Fruit fly (Drosophila melanogaster) whole organism, prepupa: Measurements from ENCODE around the gene Plap.

Experiments
- Blimp-1 ChIP-seq: fragments of 200-800 bp; sonication (Bioruptor generic); optimal IDR thresholded peaks from 3 replicates; lab custom pipeline; 2017; ENCODE audit warnings: missing biosample characterization, missing genetic modification characterization, mild to moderate bottlenecking, moderate library complexity, missing genetic modification reagents
- CG10631 ChIP-seq: fragments of 200-800 bp; sonication (Bioruptor generic); optimal IDR thresholded peaks from 2 replicates; lab custom pipeline; 2016; ENCODE audit warnings: missing biosample characterization, missing genetic modification characterization
- CG10669 ChIP-seq: fragments of 200-800 bp; sonication (Bioruptor generic); optimal IDR thresholded peaks from 3 replicates; lab custom pipeline; 2018; ENCODE audit warnings: missing biosample characterization, mild to moderate bottlenecking, missing genetic modification characterization, moderate library complexity
- CG1621 ChIP-seq: fragments of 200-800 bp; sonication (Bioruptor generic); optimal IDR thresholded peaks from 3 replicates; lab custom pipeline; 2018; ENCODE audit warnings: missing biosample characterization, mild to moderate bottlenecking, missing genetic modification characterization
- CG16779 ChIP-seq: fragments of 200-800 bp; sonication (Bioruptor generic); optimal IDR thresholded peaks from 3 replicates; lab custom pipeline; 2017; ENCODE audit warnings: missing biosample characterization, mild to moderate bottlenecking, missing genetic modification characterization
- CG3919 ChIP-seq: fragments of 200-800 bp; sonication (Bioruptor generic); optimal IDR thresholded peaks from 3 replicates; lab custom pipeline; 2016; ENCODE audit warnings: missing biosample characterization, missing genetic modification characterization
- CG6276 ChIP-seq: fragments of 200-800 bp; sonication (Bioruptor generic); optimal IDR thresholded peaks from 2 replicates; lab custom pipeline; 2017; ENCODE audit warnings: missing biosample characterization, mild to moderate bottlenecking, missing genetic modification characterization
- CG6808 ChIP-seq: fragments of 200-800 bp; sonication (Bioruptor generic); optimal IDR thresholded peaks from 3 replicates; lab custom pipeline; 2017; ENCODE audit warnings: missing biosample characterization, missing genetic modification characterization, mild to moderate bottlenecking, moderate library complexity, missing genetic modification reagents
- CG8632 ChIP-seq: fragments of 200-800 bp; sonication (Bioruptor generic); optimal IDR thresholded peaks from 3 replicates; lab custom pipeline; 2016; ENCODE audit warnings: missing biosample characterization, missing genetic modification characterization
- Eip78C ChIP-seq: fragments of 200-800 bp; sonication (Bioruptor generic); peaks from one replicate; lab custom pipeline; 2016; ENCODE audit warnings: missing biosample characterization, missing genetic modification characterization
- Hr38 ChIP-seq: sonication (Bioruptor generic); optimal IDR thresholded peaks from 2 replicates; lab custom pipeline; 2016; ENCODE audit warnings: missing biosample characterization, missing genetic modification characterization
- Hr4 ChIP-seq: fragments of 200-800 bp; sonication (Bioruptor generic); optimal IDR thresholded peaks from 3 replicates; lab custom pipeline; 2016; ENCODE audit warnings: missing biosample characterization, missing genetic modification characterization
- Met ChIP-seq: fragments of 200-800 bp; sonication (Bioruptor generic); optimal IDR thresholded peaks from 3 replicates; lab custom pipeline; 2016; ENCODE audit warnings: missing biosample characterization, missing genetic modification characterization
- OdsH ChIP-seq: fragments of 200-800 bp; sonication (Bioruptor generic); optimal IDR thresholded peaks from 3 replicates; lab custom pipeline; 2016; ENCODE audit warnings: missing biosample characterization, missing genetic modification characterization
- Smox ChIP-seq: fragments of 200-800 bp; sonication (Bioruptor generic); optimal IDR thresholded peaks from 3 replicates; lab custom pipeline; 2016; ENCODE audit warnings: missing biosample characterization, missing genetic modification characterization
- dsx ChIP-seq: fragments of 200-800 bp; optimal IDR thresholded peaks from 3 replicates; lab custom pipeline; 2019; ENCODE audit warnings: missing biosample characterization, mild to moderate bottlenecking, missing genetic modification characterization, moderate library complexity; ENCODE audit not compliant: poor library complexity, severe bottlenecking
- eg ChIP-seq: fragments of 200-800 bp; sonication (Bioruptor generic); IDR thresholded peaks from 3 replicates; pipeline ENCODE4 v1.3.6; 2022; ENCODE audit warnings: missing biosample characterization, missing genetic modification characterization
- esn ChIP-seq: fragments of 200-800 bp; sonication (Bioruptor generic); optimal IDR thresholded peaks from 2 replicates; lab custom pipeline; 2016; ENCODE audit warnings: missing biosample characterization, mild to moderate bottlenecking, missing genetic modification characterization, moderate library complexity
- fkh ChIP-seq: fragments of 200-800 bp; sonication (Bioruptor generic); optimal IDR thresholded peaks from 3 replicates; lab custom pipeline; 2017; ENCODE audit warnings: missing biosample characterization, mild to moderate bottlenecking, missing genetic modification characterization, moderate library complexity
- pdm3 ChIP-seq: fragments of 200-800 bp; sonication (Bioruptor generic); optimal IDR thresholded peaks from 3 replicates; lab custom pipeline; 2016; ENCODE audit warnings: missing biosample characterization, missing genetic modification characterization
- spab ChIP-seq: fragments of 200-800 bp; sonication (Bioruptor generic); optimal IDR thresholded peaks from 2 replicates; lab custom pipeline; 2017; ENCODE audit warnings: missing biosample characterization, mild to moderate bottlenecking, missing genetic modification characterization, missing genetic modification reagents
- svp ChIP-seq: fragments of 200-800 bp; sonication (Bioruptor generic); peaks from one replicate; lab custom pipeline; 2016; ENCODE audit warnings: missing biosample characterization, missing genetic modification characterization

Gene Plap

DNA sequence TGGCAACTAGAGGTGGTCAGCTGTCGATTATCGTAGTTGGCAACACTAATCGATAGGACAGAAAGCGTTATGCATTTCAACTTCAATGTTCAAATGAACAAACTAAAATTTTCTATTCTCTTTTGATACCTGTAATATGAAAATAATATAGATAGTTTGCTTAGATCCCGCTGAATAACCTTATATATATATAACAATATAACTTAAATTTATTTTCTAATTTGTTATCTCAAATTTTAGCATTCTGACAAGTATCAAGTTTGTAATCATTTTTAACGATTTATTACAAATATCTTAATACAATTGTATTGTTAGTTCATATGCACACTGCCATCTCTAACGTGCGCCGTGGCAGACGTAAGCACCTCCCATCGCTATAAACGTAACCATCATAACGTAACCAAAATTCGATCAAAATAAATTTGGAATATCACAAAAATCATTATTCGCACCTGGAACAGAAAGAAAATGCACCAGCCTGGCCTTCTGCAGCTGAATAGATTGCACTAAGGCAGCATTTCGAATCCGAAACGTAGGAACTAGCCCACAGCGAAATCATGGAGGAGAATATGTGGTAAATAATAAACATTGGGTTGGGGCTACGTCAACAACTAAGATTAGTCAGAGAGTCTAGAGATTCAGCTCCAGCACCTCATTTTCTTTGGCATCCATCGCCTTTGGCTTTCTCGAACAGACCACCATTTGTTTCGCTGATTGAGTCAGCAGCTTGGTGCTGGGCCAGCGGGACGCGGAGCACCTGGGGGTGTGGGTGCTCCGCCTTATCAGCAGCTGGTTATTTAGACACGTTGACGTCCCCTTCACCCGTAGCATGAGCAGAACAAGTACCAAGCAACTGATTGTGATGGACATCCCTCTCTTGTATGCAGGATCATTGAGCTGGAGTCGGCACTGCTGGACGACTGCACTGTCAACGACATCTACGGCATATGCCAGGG, 41.0 kb downstream of the Plap start, which contains the start of the genes Pino and TBC1D23 (continued):
- peak; percentile 1 for TF ChIP-seq Blimp-1 (GFP tag; lab: Kevin White, UChicago)
- peak; percentile 30 for TF ChIP-seq spab (GFP tag; lab: Kevin White, UChicago)
- TF ChIP-seq dsx (GFP tag; lab: Kevin White, UChicago), result peak; percentile 50
- TF ChIP-seq CG3919 (GFP tag; lab: Kevin White, UChicago), result peak; percentile 56
- TF ChIP-seq svp (GFP tag; lab: Kevin White, UChicago), result peak; percentile 74
- TF ChIP-seq CG8632 (GFP tag; lab: Kevin White, UChicago), result peak; percentile 60
- no peak for TF ChIP-seq Hr38 (GFP tag; lab: Kevin White, UChicago)
- peak; percentile 0 for TF ChIP-seq CG6276
- peak; percentile 78 for TF ChIP-seq Eip78C (GFP tag; lab: Kevin White, UChicago)
- peak; percentile 68 for TF ChIP-seq esn (GFP tag; lab: Kevin White, UChicago)
- no peak for TF ChIP-seq CG16779 (tag; lab: Kevin White, UChicago)

- TF ChIP-seq Smox (GFP tag; lab: Kevin White, UChicago) (no peak), Blimp-1 (GFP tag; lab: Kevin White, UChicago) (no peak), eg (GFP tag; lab: Robert Waterston, UW) (peak; percentile 46; the same call in 1 of the 3 replicates), fkh (GFP tag; lab: Kevin White, UChicago) (peak; percentile 29)
- TF ChIP-seq, all 60 proteins: peak for 2
Measured at dm6 chr2L:1128344-1128931, 41.7 kb downstream of the Plap start.

dm6 chr2L:1127434-1128089, 42.6 kb downstream of the Plap start:
- TF ChIP-seq CG6808 (GFP tag; lab: Kevin White, UChicago), result no peak
- TF ChIP-seq Blimp-1 (GFP tag; lab: Kevin White, UChicago), result no peak
- no peak for TF ChIP-seq OdsH (GFP tag; lab: Kevin White, UChicago)
- no peak for TF ChIP-seq CG10631
- no peak for TF ChIP-seq fkh (GFP tag; lab: Kevin White, UChicago)
- no peak for TF ChIP-seq CG16779 (tag; lab: Kevin White, UChicago)
- TF ChIP-seq Met (GFP tag; lab: Kevin White, UChicago), result no peak

DNA sequence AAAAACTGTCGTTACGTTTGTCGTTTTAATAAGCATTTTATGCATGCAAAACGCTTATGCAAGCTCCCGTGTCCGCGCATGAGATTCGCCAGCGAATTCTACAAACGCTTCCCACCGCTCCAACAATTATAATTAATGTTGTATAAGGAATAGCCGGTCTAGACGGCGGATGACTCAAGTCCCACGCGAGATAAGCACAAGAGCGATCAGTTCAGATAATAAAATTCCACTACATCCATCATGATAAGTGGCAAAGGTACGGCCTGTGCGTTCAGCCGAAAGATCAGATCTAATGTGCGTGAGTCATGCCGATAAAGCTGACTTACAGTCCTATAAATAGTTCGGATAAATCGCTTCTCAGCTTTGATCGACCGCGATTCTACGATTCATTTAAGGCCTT, 43.6 kb downstream of the Plap start:
- no peak for TF ChIP-seq CG1621 (tag; lab: Kevin White, UChicago)
- TF ChIP-seq svp (GFP tag; lab: Kevin White, UChicago), result peak; percentile 66
- no peak for TF ChIP-seq Hr4 (GFP tag; lab: Kevin White, UChicago)

- TF ChIP-seq fkh (GFP tag; lab: Kevin White, UChicago) (peak; percentile 82), CG16779 (tag; lab: Kevin White, UChicago) (peak; percentile 45), pdm3 (GFP tag; lab: Kevin White, UChicago) (no peak), svp (GFP tag; lab: Kevin White, UChicago) (peak; percentile 2)
Measured at dm6 chr2L:1125437-1125836, 44.7 kb downstream of the Plap start.

DNA sequence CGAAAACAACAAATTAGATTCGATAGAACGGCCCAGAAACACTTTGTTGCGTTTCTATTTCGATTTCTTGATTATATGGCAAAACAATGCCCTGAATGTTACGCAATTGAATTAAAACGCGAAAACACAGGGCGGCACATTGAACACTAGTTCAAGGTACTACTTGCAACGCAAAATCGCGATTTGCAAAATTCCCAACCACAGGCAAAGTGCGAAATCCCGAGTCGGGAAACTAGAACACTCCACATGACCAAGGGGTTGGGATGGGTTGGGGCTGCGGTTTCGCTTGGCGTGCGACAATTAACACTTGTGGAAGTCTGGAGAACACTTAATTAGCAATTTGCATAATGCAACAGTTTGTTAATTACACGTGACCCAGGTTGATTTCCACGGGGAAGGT, 45.9 kb downstream of the Plap start:
- TF ChIP-seq CG10669 (GFP tag; lab: Kevin White, UChicago) (peak; percentile 5), CG3919 (GFP tag; lab: Kevin White, UChicago) (no peak)
